Fruit fly (Drosophila melanogaster) whole organism, embryonic: ENCODE data around the gene LeuRS-m.

Source experiments
- Bgb ChIP-seq: fragments of 200-800 bp; sonication (Bioruptor generic); IDR thresholded peaks from 2 replicates; pipeline ENCODE4 v1.3.6; 2022; ENCODE audit warnings: missing biosample characterization, missing genetic modification characterization; ENCODE audit not compliant: partially characterized antibody
- CG11398 ChIP-seq: fragments of 200-800 bp; sonication (Bioruptor generic); optimal IDR thresholded peaks from 2 replicates; lab custom pipeline; 2016; ENCODE audit warnings: missing biosample characterization, missing genetic modification characterization
- CG13287 ChIP-seq: fragments of 200-800 bp; sonication (Bioruptor generic); IDR thresholded peaks from 2 replicates; pipeline ENCODE4 v1.3.6; 2022; ENCODE audit warnings: missing biosample characterization, missing genetic modification characterization; ENCODE audit not compliant: partially characterized antibody
- CG13624 ChIP-seq: fragments of 200-800 bp; sonication (Bioruptor generic); optimal IDR thresholded peaks from 2 replicates; lab custom pipeline; 2016; ENCODE audit warnings: missing biosample characterization, missing genetic modification characterization
- CG13775 ChIP-seq: fragments of 200-800 bp; sonication (Bioruptor generic); optimal IDR thresholded peaks from 3 replicates; lab custom pipeline; 2017; ENCODE audit warnings: missing biosample characterization, mild to moderate bottlenecking, missing genetic modification characterization
- CG15514 ChIP-seq: fragments of 200-800 bp; sonication (Bioruptor generic); optimal IDR thresholded peaks from 3 replicates; lab custom pipeline; 2017; ENCODE audit warnings: missing biosample characterization, missing genetic modification characterization, mild to moderate bottlenecking, moderate library complexity, missing genetic modification reagents
- CG15601 ChIP-seq: fragments of 200-800 bp; sonication (Bioruptor generic); optimal IDR thresholded peaks from 3 replicates; lab custom pipeline; 2019; ENCODE audit warnings: missing biosample characterization, mild to moderate bottlenecking, missing genetic modification characterization, moderate library complexity
- CG15696 ChIP-seq: fragments of 200-800 bp; sonication (Bioruptor generic); optimal IDR thresholded peaks from 2 replicates; lab custom pipeline; 2019; ENCODE audit warnings: missing biosample characterization, mild to moderate bottlenecking, missing genetic modification characterization, moderate library complexity
- CG1603 ChIP-seq: fragments of 200-800 bp; sonication (Bioruptor generic); optimal IDR thresholded peaks from 2 replicates; lab custom pipeline; 2019; ENCODE audit warnings: missing biosample characterization, mild to moderate bottlenecking, missing genetic modification characterization, moderate library complexity
- CG2120 ChIP-seq: fragments of 200-800 bp; sonication (Bioruptor generic); optimal IDR thresholded peaks from 3 replicates; lab custom pipeline; 2016; ENCODE audit warnings: missing biosample characterization, missing genetic modification characterization
- CG2199 ChIP-seq: fragments of 200-800 bp; sonication (Bioruptor generic); IDR thresholded peaks from 3 replicates; pipeline ENCODE4 v1.3.6; 2022; ENCODE audit warnings: missing biosample characterization, missing genetic modification characterization
- CG3847 ChIP-seq: fragments of 200-800 bp; sonication (Bioruptor generic); IDR thresholded peaks from 2 replicates; pipeline ENCODE4 v1.3.6; 2022; ENCODE audit warnings: missing biosample characterization, missing genetic modification characterization
- CG42726 ChIP-seq: fragments of 200-800 bp; sonication (Bioruptor generic); IDR thresholded peaks from 2 replicates; pipeline ENCODE4 v1.3.6; 2022; ENCODE audit warnings: missing biosample characterization, missing genetic modification characterization; ENCODE audit not compliant: partially characterized antibody
- CG5180 ChIP-seq: fragments of 200-800 bp; sonication (Bioruptor generic); optimal IDR thresholded peaks from 3 replicates; lab custom pipeline; 2017; ENCODE audit warnings: missing biosample characterization, missing genetic modification characterization, mild to moderate bottlenecking, moderate library complexity, missing genetic modification reagents
- CG7372 ChIP-seq: fragments of 200-800 bp; sonication (Bioruptor generic); IDR thresholded peaks from 2 replicates; pipeline ENCODE4 v1.3.6; 2022; ENCODE audit warnings: missing biosample characterization, missing genetic modification characterization
- CG7786 ChIP-seq: fragments of 200-800 bp; sonication (Bioruptor generic); optimal IDR thresholded peaks from 2 replicates; lab custom pipeline; 2016; ENCODE audit warnings: missing biosample characterization, missing genetic modification characterization
- CG8944 ChIP-seq: fragments of 200-800 bp; sonication (Bioruptor generic); optimal IDR thresholded peaks from 3 replicates; lab custom pipeline; 2016; ENCODE audit warnings: missing biosample characterization, missing genetic modification characterization
- CG9609 ChIP-seq: fragments of 200-800 bp; sonication (Bioruptor generic); optimal IDR thresholded peaks from 3 replicates; lab custom pipeline; 2016; ENCODE audit warnings: missing biosample characterization, missing genetic modification characterization
- Dref ChIP-seq: fragments of 200-800 bp; sonication (Bioruptor generic); IDR thresholded peaks from 2 replicates; pipeline ENCODE4 v1.3.6; 2022; ENCODE audit warnings: missing biosample characterization, missing genetic modification characterization
- E2f1 ChIP-seq: fragments of 200-800 bp; sonication (Bioruptor generic); IDR thresholded peaks from 2 replicates; pipeline ENCODE4 v1.3.6; 2022; ENCODE audit warnings: missing biosample characterization, missing genetic modification characterization
- HLH4C ChIP-seq: fragments of 200-800 bp; sonication (Bioruptor generic); IDR thresholded peaks from 3 replicates; pipeline ENCODE4 v1.3.6; 2022; ENCODE audit warnings: missing biosample characterization, missing genetic modification characterization; ENCODE audit not compliant: partially characterized antibody
- MBD-R2 ChIP-seq: fragments of 200-800 bp; sonication (Bioruptor generic); IDR thresholded peaks from 2 replicates; pipeline ENCODE4 v1.3.6; 2022; ENCODE audit warnings: missing biosample characterization, missing genetic modification characterization
- Med ChIP-seq: fragments of 200-800 bp; sonication (Bioruptor generic); peaks from one replicate; lab custom pipeline; 2016; ENCODE audit warnings: missing biosample characterization, missing genetic modification characterization, mild to moderate bottlenecking, inconsistent platforms, moderate library complexity
- Mes4 ChIP-seq: fragments of 200-800 bp; sonication (Bioruptor generic); optimal IDR thresholded peaks from 2 replicates; lab custom pipeline; 2016; ENCODE audit warnings: missing biosample characterization, missing genetic modification characterization
- Sin3A ChIP-seq: fragments of >200 bp; optimal IDR thresholded peaks from 2 replicates; lab custom pipeline; 2018
- Stat92E ChIP-seq, 3 experiments: fragments of >200 bp in 2 of 3; fragments of 200-800 bp in 1 of 3; sonication (Bioruptor generic) in 1 of 3; optimal IDR thresholded peaks; 2 replicates each; lab custom pipeline; 2017 to 2019; ENCODE audit warnings: missing biosample characterization in 3 of 3, missing genetic modification characterization in 3 of 3, mild to moderate bottlenecking in 1 of 3, moderate library complexity in 1 of 3
- abd-A ChIP-seq: fragments of 200-800 bp; sonication (Bioruptor generic); optimal IDR thresholded peaks from 3 replicates; lab custom pipeline; 2019; ENCODE audit warnings: missing biosample characterization, mild to moderate bottlenecking, missing genetic modification characterization, moderate library complexity
- al ChIP-seq: fragments of 200-800 bp; sonication (Bioruptor generic); IDR thresholded peaks from 2 replicates; pipeline ENCODE4 v1.3.6; 2022; ENCODE audit warnings: missing biosample characterization, missing genetic modification characterization
- az2 ChIP-seq: fragments of 200-800 bp; sonication (Bioruptor generic); optimal IDR thresholded peaks from 3 replicates; lab custom pipeline; 2016; ENCODE audit warnings: missing biosample characterization, missing genetic modification characterization
- cg ChIP-seq: fragments of 200-800 bp; sonication (Bioruptor generic); optimal IDR thresholded peaks from 3 replicates; lab custom pipeline; 2019; ENCODE audit warnings: missing biosample characterization, mild to moderate bottlenecking, missing genetic modification characterization, moderate library complexity
- chn ChIP-seq: fragments of 200-800 bp; sonication (Bioruptor generic); optimal IDR thresholded peaks from 2 replicates; lab custom pipeline; 2016; ENCODE audit warnings: missing biosample characterization, missing genetic modification characterization
- ci ChIP-seq: fragments of 200-800 bp; sonication (Bioruptor generic); IDR thresholded peaks from 3 replicates; pipeline ENCODE4 v1.3.6; 2022; ENCODE audit warnings: missing biosample characterization, missing genetic modification characterization
- croc ChIP-seq: fragments of 200-800 bp; sonication (Bioruptor generic); conservative IDR thresholded peaks from 3 replicates; pipeline ENCODE4 v1.3.6; 2022; ENCODE audit warnings: missing biosample characterization, missing genetic modification characterization
- dm ChIP-seq: fragments of 200-800 bp; sonication (Bioruptor generic); optimal IDR thresholded peaks from 3 replicates; lab custom pipeline; 2016; ENCODE audit warnings: missing biosample characterization, missing genetic modification characterization
- fd102C ChIP-seq: fragments of 200-800 bp; sonication (Bioruptor generic); optimal IDR thresholded peaks from 2 replicates; lab custom pipeline; 2018; ENCODE audit warnings: missing biosample characterization, mild to moderate bottlenecking, missing genetic modification characterization, moderate library complexity
- gcm ChIP-seq: fragments of 200-800 bp; sonication (Bioruptor generic); optimal IDR thresholded peaks from 2 replicates; lab custom pipeline; 2019; ENCODE audit warnings: missing biosample characterization, mild to moderate bottlenecking, missing genetic modification characterization, moderate library complexity
- hkb ChIP-seq, 2 experiments: fragments of 200-800 bp in 1 of 2; fragments of >200 bp in 1 of 2; sonication (Bioruptor generic) in 1 of 2; IDR thresholded peaks in 1 of 2; optimal IDR thresholded peaks in 1 of 2; 2 replicates each; pipeline versions ENCODE4 v1.3.6 to Lab custom; 2017 to 2022; ENCODE audit warnings: missing biosample characterization in 1 of 2, missing genetic modification characterization in 1 of 2
- jumu ChIP-seq: fragments of 200-800 bp; sonication (Bioruptor generic); optimal IDR thresholded peaks from 3 replicates; lab custom pipeline; 2016; ENCODE audit warnings: missing biosample characterization, missing genetic modification characterization
- kay ChIP-seq: fragments of 200-800 bp; sonication (Bioruptor generic); optimal IDR thresholded peaks from 2 replicates; lab custom pipeline; 2016; ENCODE audit warnings: missing biosample characterization, missing genetic modification characterization
- kni ChIP-seq: fragments of 200-800 bp; sonication (Bioruptor generic); optimal IDR thresholded peaks from 3 replicates; lab custom pipeline; 2017; ENCODE audit warnings: mild to moderate bottlenecking, missing biosample characterization, missing genetic modification reagents, missing genetic modification characterization
- lilli ChIP-seq: fragments of 200-800 bp; sonication (Bioruptor generic); optimal IDR thresholded peaks from 3 replicates; lab custom pipeline; 2016; ENCODE audit warnings: missing biosample characterization, missing genetic modification characterization
- lov ChIP-seq, 2 experiments: fragments of 200-800 bp in 1 of 2; fragments of >200 bp in 1 of 2; sonication (Bioruptor generic) in 1 of 2; IDR thresholded peaks in 1 of 2; optimal IDR thresholded peaks in 1 of 2; 2 replicates in 1 of 2; 3 replicates in 1 of 2; pipeline versions ENCODE4 v1.3.6 to Lab custom; 2017 to 2022; ENCODE audit warnings: missing biosample characterization in 1 of 2, missing genetic modification characterization in 1 of 2
- scrt ChIP-seq: fragments of 200-800 bp; sonication (Bioruptor generic); optimal IDR thresholded peaks from 2 replicates; lab custom pipeline; 2018; ENCODE audit warnings: missing biosample characterization, mild to moderate bottlenecking, missing genetic modification characterization, moderate library complexity
- slp2 ChIP-seq: fragments of 200-800 bp; sonication (Bioruptor generic); optimal IDR thresholded peaks from 2 replicates; lab custom pipeline; 2016; ENCODE audit warnings: missing biosample characterization, missing genetic modification characterization
- tio ChIP-seq: fragments of 200-800 bp; sonication (Bioruptor generic); optimal IDR thresholded peaks from 2 replicates; lab custom pipeline; 2017; ENCODE audit warnings: missing biosample characterization, missing genetic modification characterization, inconsistent platforms
- unpg ChIP-seq: fragments of 200-800 bp; sonication (Bioruptor generic); optimal IDR thresholded peaks from 3 replicates; lab custom pipeline; 2018; ENCODE audit warnings: missing biosample characterization, mild to moderate bottlenecking, missing genetic modification characterization, moderate library complexity
- vvl ChIP-seq: fragments of 200-800 bp; sonication (Bioruptor generic); IDR thresholded peaks from 2 replicates; pipeline ENCODE4 v1.3.6; 2022; ENCODE audit warnings: missing biosample characterization, missing genetic modification characterization
- wek ChIP-seq: fragments of 200-800 bp; sonication (Bioruptor generic); optimal IDR thresholded peaks from 3 replicates; lab custom pipeline; 2018; ENCODE audit warnings: missing biosample characterization, mild to moderate bottlenecking, missing genetic modification characterization, moderate library complexity
- zen ChIP-seq: fragments of 200-800 bp; sonication (Bioruptor generic); optimal IDR thresholded peaks from 3 replicates; lab custom pipeline; 2018; ENCODE audit warnings: missing biosample characterization, mild to moderate bottlenecking, missing genetic modification characterization, moderate library complexity

Gene LeuRS-m

DNA sequence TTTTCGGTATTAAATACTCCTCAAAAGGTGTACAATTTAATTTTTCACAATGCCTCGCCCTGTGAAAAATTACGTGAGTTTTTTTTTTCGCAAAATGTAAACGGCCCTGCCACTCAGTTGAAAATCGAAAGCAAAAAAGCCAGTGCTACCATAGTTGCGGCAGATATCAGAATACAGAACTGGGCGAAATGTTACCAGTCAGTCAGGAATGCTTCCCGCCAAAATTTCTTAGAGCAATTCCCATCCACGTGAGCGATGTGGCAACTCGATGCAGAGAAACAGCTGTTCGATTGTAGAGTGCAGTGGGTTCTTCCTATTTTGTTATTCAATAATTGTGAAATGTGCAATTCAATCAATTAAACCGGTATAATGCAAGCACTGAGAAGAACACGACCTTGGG lies at the start of gene LeuRS-m, which contains the start of gene Dhc64C (continued):
- peak; percentile 74 for TF ChIP-seq CG15514
- peak; percentile 68; the same call in 1 of the 2 replicates for TF ChIP-seq vvl (GFP tag; lab: Robert Waterston, UW)
- TF ChIP-seq Bgb (GFP tag; lab: Robert Waterston, UW), result peak; percentile 70; the same call in 1 of the 2 replicates
- TF ChIP-seq CG11398 (GFP tag; lab: Kevin White, UChicago), result no peak
- TF ChIP-seq lov (optimal IDR thresholded peaks at IDR 0.05; lab: Kevin White, UChicago), result no peak
- 0 out of 3 replicates have a peak, but pooled peaks have one; percentile 71 for TF ChIP-seq lov (GFP tag; IDR thresholded peaks at IDR 0.05; lab: Robert Waterston, UW)
- no peak for TF ChIP-seq gcm (GFP tag; lab: Kevin White, UChicago)
- TF ChIP-seq CG15696 (tag; lab: Kevin White, UChicago), result peak; percentile 3
- TF ChIP-seq croc (GFP tag; lab: Robert Waterston, UW), result no peak
- TF ChIP-seq CG13287, result peak; percentile 69
- TF ChIP-seq Mes4, result peak; percentile 33
- TF ChIP-seq lilli (GFP tag; lab: Kevin White, UChicago), result peak; percentile 63
- TF ChIP-seq CG42726, result peak; percentile 74
- TF ChIP-seq kni (GFP tag; lab: Kevin White, UChicago), result peak; percentile 17
- TF ChIP-seq CG3847 (GFP tag; lab: Robert Waterston, UW), result peak; percentile 93
- no peak for TF ChIP-seq wek (GFP tag; lab: Kevin White, UChicago)
- TF ChIP-seq tio (GFP tag; lab: Kevin White, UChicago), result no peak
- TF ChIP-seq abd-A (tag; lab: Kevin White, UChicago), result peak; percentile 2
- TF ChIP-seq scrt (GFP tag; lab: Kevin White, UChicago), result peak; percentile 54
- TF ChIP-seq CG8944 (GFP tag; lab: Kevin White, UChicago), result peak; percentile 50
- peak; percentile 56 for TF ChIP-seq CG13624 (GFP tag; lab: Kevin White, UChicago)
- peak; percentile 88 for TF ChIP-seq CG1603 (tag; lab: Kevin White, UChicago)
- TF ChIP-seq dm (GFP tag; lab: Kevin White, UChicago), result peak; percentile 29
- no peak for TF ChIP-seq unpg (GFP tag; lab: Kevin White, UChicago)
- TF ChIP-seq Stat92E (GFP tag; optimal IDR thresholded peaks at IDR 0.05; lab: Kevin White, UChicago), result peak in 1 of 3 experiments; percentile 13
- TF ChIP-seq cg (GFP tag; lab: Kevin White, UChicago), result no peak
- TF ChIP-seq ci, result peak; percentile 47; the same call in 1 of the 3 replicates
- peak; percentile 93 for TF ChIP-seq Med (GFP tag; lab: Kevin White, UChicago)
- TF ChIP-seq slp2 (GFP tag; lab: Kevin White, UChicago), result no peak
- TF ChIP-seq CG2120 (GFP tag; lab: Kevin White, UChicago), result peak; percentile 54
- TF ChIP-seq MBD-R2 (GFP tag; lab: Robert Waterston, UW), result peak; percentile 98
- peak; percentile 7 for TF ChIP-seq az2 (GFP tag; lab: Kevin White, UChicago)
- TF ChIP-seq fd102C, result no peak
- TF ChIP-seq kay (GFP tag; lab: Kevin White, UChicago), result peak; percentile 48
- TF ChIP-seq CG5180 (GFP tag; lab: Kevin White, UChicago), result no peak
- TF ChIP-seq CG13775 (GFP tag; lab: Kevin White, UChicago), result peak; percentile 7
- TF ChIP-seq CG7372 (GFP tag; lab: Robert Waterston, UW), result no peak
- TF ChIP-seq CG15601 (tag; lab: Kevin White, UChicago), result peak; percentile 66
- TF ChIP-seq hkb (optimal IDR thresholded peaks at IDR 0.05; lab: Kevin White, UChicago), result peak; percentile 71
- no peak for TF ChIP-seq hkb (GFP tag; IDR thresholded peaks at IDR 0.05; lab: Robert Waterston, UW)
- peak; percentile 52; the same call in 2 of the 3 replicates for TF ChIP-seq CG2199 (GFP tag; lab: Robert Waterston, UW)
- TF ChIP-seq CG9609 (GFP tag; lab: Kevin White, UChicago), result peak; percentile 21
- TF ChIP-seq chn (GFP tag; lab: Kevin White, UChicago), result peak; percentile 34
- TF ChIP-seq HLH4C (GFP tag; lab: Robert Waterston, UW), result peak; percentile 63
- peak; percentile 51 for TF ChIP-seq CG7786
- TF ChIP-seq al (GFP tag; lab: Robert Waterston, UW), result 0 out of 2 replicates have a peak, but pooled peaks have one; percentile 35
- TF ChIP-seq zen (tag; lab: Kevin White, UChicago), result peak; percentile 31
- TF ChIP-seq Dref, result peak; percentile 90
- peak; percentile 100 for TF ChIP-seq E2f1
- TF ChIP-seq Sin3A, result peak; percentile 78
- peak; percentile 49 for TF ChIP-seq jumu (GFP tag; lab: Kevin White, UChicago)
